Worm (Caenorhabditis elegans) whole organism, L1 larva: ENCODE measurements around the gene frl-1.

Source experiments
- C16A3.4 ChIP-seq: fragments of 150-350 bp; optimal IDR thresholded peaks from 2 replicates; lab custom pipeline; 2014; ENCODE audit warnings: missing biosample characterization, missing genetic modification characterization
- C34B4.2 ChIP-seq: sonication (generic microtip); optimal IDR thresholded peaks from 2 replicates; lab custom pipeline; 2017; ENCODE audit warnings: mild to moderate bottlenecking, missing genetic modification characterization, missing compliant biosample characterization
- F16B12.6 ChIP-seq: fragments of 150-350 bp; optimal IDR thresholded peaks from 2 replicates; lab custom pipeline; 2014; ENCODE audit warnings: missing biosample characterization, missing genetic modification characterization
- aha-1 ChIP-seq: fragments of 150-350 bp; optimal IDR thresholded peaks from 2 replicates; lab custom pipeline; 2014; ENCODE audit warnings: missing biosample characterization, missing genetic modification characterization
- alr-1 ChIP-seq: fragments of 200-800 bp; sonication (Bioruptor generic); optimal IDR thresholded peaks from 2 replicates; lab custom pipeline; 2018; ENCODE audit warnings: borderline replicate concordance, mild to moderate bottlenecking, missing genetic modification characterization, missing compliant biosample characterization
- aly-2 ChIP-seq: fragments of 150-350 bp; optimal IDR thresholded peaks from 2 replicates; lab custom pipeline; 2014; ENCODE audit warnings: missing biosample characterization, missing genetic modification characterization
- ama-1 ChIP-seq: fragments of 150-350 bp; optimal IDR thresholded peaks from 2 replicates; lab custom pipeline; 2014
- blmp-1 ChIP-seq: fragments of 150-350 bp; optimal IDR thresholded peaks from 2 replicates; lab custom pipeline; 2014; ENCODE audit warnings: missing biosample characterization, missing genetic modification characterization
- ceh-82 ChIP-seq, 3 experiments: fragments of 150-350 bp in 1 of 3; sonication (generic microtip) in 2 of 3; optimal IDR thresholded peaks; 2 replicates each; lab custom pipeline; 2014 to 2017; ENCODE audit warnings: missing biosample characterization in 3 of 3, missing genetic modification characterization in 3 of 3
- ceh-88 ChIP-seq: fragments of 200-800 bp; sonication (Bioruptor generic); IDR thresholded peaks from 2 replicates; pipeline ENCODE4 v1.3.6; 2022; ENCODE audit warnings: missing genetic modification characterization, missing compliant biosample characterization
- ceh-90 ChIP-seq: sonication (generic microtip); optimal IDR thresholded peaks from 2 replicates; lab custom pipeline; 2016; ENCODE audit warnings: missing genetic modification characterization, missing compliant biosample characterization
- ces-1 ChIP-seq: fragments of 150-350 bp; optimal IDR thresholded peaks from 2 replicates; lab custom pipeline; 2014; ENCODE audit warnings: missing biosample characterization, missing genetic modification reagents, missing genetic modification characterization
- efl-1 ChIP-seq, 4 experiments: fragments of 150-350 bp; optimal IDR thresholded peaks in 3 of 4; peaks in 1 of 4; 1 replicate in 1 of 4; 2 replicates in 3 of 4; lab custom pipeline; 2014; ENCODE audit warnings: missing biosample characterization in 2 of 4, missing genetic modification characterization in 2 of 4, missing genetic modification reagents in 2 of 4
- egl-13 ChIP-seq: sonication (generic microtip); optimal IDR thresholded peaks from 2 replicates; lab custom pipeline; 2016; ENCODE audit warnings: missing genotype, missing genetic modification reagents, missing genetic modification characterization, missing compliant biosample characterization
- egl-27 ChIP-seq, 2 experiments: fragments of 150-350 bp in 1 of 2; sonication (generic microtip); optimal IDR thresholded peaks; 3 replicates each; lab custom pipeline; 2017 to 2018; ENCODE audit warnings: missing biosample characterization in 2 of 2, missing genetic modification characterization in 2 of 2, missing genetic modification reagents in 2 of 2
- elt-3 ChIP-seq, 6 experiments: fragments of 150-350 bp in 1 of 6; sonication (generic microtip); optimal IDR thresholded peaks; 2 replicates each; lab custom pipeline; 2017 to 2018; ENCODE audit warnings: missing biosample characterization in 6 of 6, missing genetic modification characterization in 6 of 6, inconsistent platforms in 1 of 6
- fkh-8 ChIP-seq: sonication (generic microtip); optimal IDR thresholded peaks from 2 replicates; lab custom pipeline; 2016; ENCODE audit warnings: mild to moderate bottlenecking, missing genetic modification characterization, missing compliant biosample characterization
- hlh-17 ChIP-seq: fragments of 200-800 bp; sonication (Bioruptor generic); optimal IDR thresholded peaks from 2 replicates; lab custom pipeline; 2018; ENCODE audit warnings: missing genetic modification characterization, mild to moderate bottlenecking, missing compliant biosample characterization, moderate library complexity, borderline replicate concordance
- hlh-4 ChIP-seq: sonication (generic microtip); optimal IDR thresholded peaks from 2 replicates; lab custom pipeline; 2016; ENCODE audit warnings: mild to moderate bottlenecking, missing genetic modification characterization, missing compliant biosample characterization
- hpl-2 ChIP-seq: fragments of 150-350 bp; optimal IDR thresholded peaks from 2 replicates; lab custom pipeline; 2014; ENCODE audit warnings: missing biosample characterization, missing genetic modification reagents, missing genetic modification characterization
- irx-1 ChIP-seq: sonication (generic microtip); optimal IDR thresholded peaks from 2 replicates; lab custom pipeline; 2016; ENCODE audit warnings: missing genetic modification characterization, missing compliant biosample characterization
- jun-1 ChIP-seq: fragments of 150-350 bp; optimal IDR thresholded peaks from 2 replicates; lab custom pipeline; 2014; ENCODE audit warnings: missing biosample characterization, missing genetic modification reagents, missing genetic modification characterization
- lin-15B ChIP-seq: fragments of 150-350 bp; sonication (generic microtip); optimal IDR thresholded peaks from 3 replicates; lab custom pipeline; 2014; ENCODE audit warnings: missing biosample characterization, missing genetic modification characterization
- lin-35 ChIP-seq, 2 experiments: fragments of 150-350 bp; optimal IDR thresholded peaks; 2 replicates each; lab custom pipeline; 2014; ENCODE audit warnings: missing biosample characterization in 2 of 2, missing genetic modification characterization in 2 of 2, missing genetic modification reagents in 2 of 2
- lin-39 ChIP-seq: fragments of 150-350 bp; optimal IDR thresholded peaks from 2 replicates; lab custom pipeline; 2014; ENCODE audit warnings: missing biosample characterization, missing genetic modification reagents, missing genetic modification characterization
- lir-3 ChIP-seq: sonication (generic microtip); optimal IDR thresholded peaks from 2 replicates; lab custom pipeline; 2016; ENCODE audit warnings: mild to moderate bottlenecking, missing genetic modification characterization, moderate library complexity, missing compliant biosample characterization; ENCODE audit not compliant: poor library complexity
- lsy-2 ChIP-seq, 2 experiments: fragments of 150-350 bp; optimal IDR thresholded peaks; 2 replicates each; lab custom pipeline; 2014; ENCODE audit warnings: missing biosample characterization in 2 of 2, missing genetic modification characterization in 2 of 2
- mab-9 ChIP-seq: fragments of 200-800 bp; sonication (Bioruptor generic); IDR thresholded peaks from 2 replicates; pipeline ENCODE4 v1.3.6; 2022; ENCODE audit warnings: missing genetic modification reagents, missing genetic modification characterization, missing compliant biosample characterization
- mdl-1 ChIP-seq, 2 experiments: fragments of 150-350 bp; optimal IDR thresholded peaks; 2 replicates each; lab custom pipeline; 2014 to 2017; ENCODE audit warnings: missing biosample characterization in 2 of 2, missing genetic modification characterization in 2 of 2, inconsistent platforms in 1 of 2
- nhr-11 ChIP-seq: fragments of 150-350 bp; optimal IDR thresholded peaks from 2 replicates; lab custom pipeline; 2014; ENCODE audit warnings: missing biosample characterization, missing genetic modification characterization
- nhr-12 ChIP-seq: sonication (generic microtip); optimal IDR thresholded peaks from 2 replicates; lab custom pipeline; 2017; ENCODE audit warnings: missing biosample characterization, missing genetic modification characterization
- nhr-19 ChIP-seq: fragments of 200-800 bp; sonication (Bioruptor generic); conservative IDR thresholded peaks from 2 replicates; pipeline ENCODE4 v1.3.6; 2022; ENCODE audit warnings: missing genetic modification characterization, missing compliant biosample characterization
- nhr-237 ChIP-seq: fragments of 150-350 bp; optimal IDR thresholded peaks from 2 replicates; lab custom pipeline; 2014; ENCODE audit warnings: missing biosample characterization, missing genetic modification characterization
- nhr-28 ChIP-seq: fragments of 150-350 bp; optimal IDR thresholded peaks from 2 replicates; lab custom pipeline; 2014; ENCODE audit warnings: missing biosample characterization, missing genetic modification characterization
- nhr-47 ChIP-seq: sonication (generic microtip); optimal IDR thresholded peaks from 2 replicates; lab custom pipeline; 2016; ENCODE audit warnings: mild to moderate bottlenecking, missing genetic modification characterization, moderate library complexity, missing compliant biosample characterization
- nhr-71 ChIP-seq: sonication (generic microtip); optimal IDR thresholded peaks from 2 replicates; lab custom pipeline; 2016; ENCODE audit warnings: mild to moderate bottlenecking, missing genetic modification characterization, moderate library complexity, missing compliant biosample characterization
- nhr-76 ChIP-seq: sonication (generic microtip); optimal IDR thresholded peaks from 2 replicates; lab custom pipeline; 2017; ENCODE audit warnings: missing biosample characterization, missing genetic modification characterization
- nhr-77 ChIP-seq: fragments of 150-350 bp; optimal IDR thresholded peaks from 2 replicates; lab custom pipeline; 2014; ENCODE audit warnings: missing biosample characterization, missing genetic modification characterization
- nhr-84 ChIP-seq: sonication (generic microtip); optimal IDR thresholded peaks from 2 replicates; lab custom pipeline; 2017; ENCODE audit warnings: missing biosample characterization, missing genetic modification characterization
- nhr-90 ChIP-seq: sonication (generic microtip); optimal IDR thresholded peaks from 2 replicates; lab custom pipeline; 2016; ENCODE audit warnings: mild to moderate bottlenecking, missing genetic modification characterization, missing compliant biosample characterization; ENCODE audit not compliant: poor library complexity
- pag-3 ChIP-seq: sonication (generic microtip); optimal IDR thresholded peaks from 2 replicates; lab custom pipeline; 2017; ENCODE audit warnings: missing genetic modification characterization, mild to moderate bottlenecking, missing compliant biosample characterization, antibody characterized with exemption, borderline replicate concordance; ENCODE audit not compliant: insufficient read depth
- pqm-1 ChIP-seq: sonication (generic microtip); optimal IDR thresholded peaks from 3 replicates; lab custom pipeline; 2017; ENCODE audit warnings: missing biosample characterization, missing genetic modification characterization
- skn-1 ChIP-seq: fragments of 150-350 bp; optimal IDR thresholded peaks from 2 replicates; lab custom pipeline; 2014; ENCODE audit warnings: missing biosample characterization, missing genetic modification characterization
- snpc-4 ChIP-seq: fragments of 150-350 bp; optimal IDR thresholded peaks from 2 replicates; lab custom pipeline; 2014; ENCODE audit warnings: missing biosample characterization, missing genetic modification characterization
- snu-23 ChIP-seq: sonication (generic microtip); optimal IDR thresholded peaks from 2 replicates; lab custom pipeline; 2016; ENCODE audit warnings: missing genetic modification characterization, missing compliant biosample characterization
- sox-4 ChIP-seq: sonication (generic microtip); optimal IDR thresholded peaks from 2 replicates; lab custom pipeline; 2016; ENCODE audit warnings: missing genetic modification characterization, missing compliant biosample characterization
- sptf-1 ChIP-seq: fragments of 150-350 bp; optimal IDR thresholded peaks from 2 replicates; lab custom pipeline; 2014; ENCODE audit warnings: missing biosample characterization, missing genetic modification characterization
- swsn-7 ChIP-seq: sonication (generic microtip); optimal IDR thresholded peaks from 2 replicates; lab custom pipeline; 2016; ENCODE audit warnings: missing genetic modification characterization, missing compliant biosample characterization
- tbx-2 ChIP-seq: sonication (generic microtip); optimal IDR thresholded peaks from 2 replicates; lab custom pipeline; 2016; ENCODE audit warnings: missing genetic modification characterization, missing compliant biosample characterization
- unc-30 ChIP-seq: sonication (generic microtip); optimal IDR thresholded peaks from 2 replicates; lab custom pipeline; 2017; ENCODE audit warnings: missing biosample characterization, missing genetic modification characterization
- unc-98 ChIP-seq: fragments of 200-800 bp; sonication (Bioruptor generic); IDR thresholded peaks from 2 replicates; pipeline ENCODE4 v1.3.6; 2022; ENCODE audit warnings: missing genetic modification characterization, missing compliant biosample characterization
- vab-15 ChIP-seq: sonication (generic microtip); optimal IDR thresholded peaks from 2 replicates; lab custom pipeline; 2017; ENCODE audit warnings: missing genotype, mild to moderate bottlenecking, missing genetic modification characterization, missing compliant biosample characterization
- ztf-11 ChIP-seq, 2 experiments: sonication (generic microtip); optimal IDR thresholded peaks; 2 replicates each; lab custom pipeline; 2016 to 2017; ENCODE audit warnings: missing genetic modification characterization in 2 of 2, missing biosample characterization in 1 of 2, missing compliant biosample characterization in 1 of 2

frl-1 gene

DNA sequence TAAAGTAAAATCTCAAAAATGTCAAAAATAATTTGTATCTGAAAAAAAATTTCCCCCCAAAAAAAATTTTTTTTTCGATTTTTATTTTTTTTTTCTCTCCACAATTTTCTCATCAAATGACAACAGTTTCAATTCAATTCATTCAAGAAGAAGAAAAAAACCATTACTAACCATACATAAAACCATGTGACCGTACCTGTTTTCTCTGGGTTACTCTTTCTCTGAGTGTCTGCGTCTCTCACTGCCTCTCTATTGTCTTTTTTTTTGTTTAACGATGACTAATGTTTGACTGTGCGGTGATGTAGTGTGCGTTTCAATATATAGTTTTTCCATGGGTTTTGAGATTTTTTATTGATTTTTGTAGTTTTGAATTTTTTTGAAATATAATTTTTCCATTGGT, 33.2 kb upstream of the frl-1 start:
- TF ChIP-seq aha-1 (tag; lab: Kevin White, UChicago) = no peak
- TF ChIP-seq jun-1 = peak; percentile 65
- no peak for TF ChIP-seq ztf-11 (tag; optimal IDR thresholded peaks at IDR 0.05; lab: Kevin White, UChicago)
- TF ChIP-seq snpc-4 (tag; lab: Kevin White, UChicago) = peak; percentile 22
- no peak for TF ChIP-seq ceh-90 (tag; lab: Kevin White, UChicago)
- no peak for TF ChIP-seq F16B12.6
- no peak for TF ChIP-seq hlh-17
- TF ChIP-seq mab-9 (GFP tag; lab: Robert Waterston, UW) = no peak
- TF ChIP-seq tbx-2 = peak; percentile 68
- TF ChIP-seq ces-1 (GFP tag; lab: Kevin White, UChicago) = no peak
- peak; percentile 32 for TF ChIP-seq nhr-237 (tag; lab: Kevin White, UChicago)
- peak; percentile 77 for TF ChIP-seq C16A3.4 (tag; lab: Kevin White, UChicago)
- no peak for TF ChIP-seq egl-13
- peak; percentile 63 for TF ChIP-seq skn-1 (tag; lab: Kevin White, UChicago)
- no peak for TF ChIP-seq pqm-1
- no peak for TF ChIP-seq vab-15 (tag; lab: Kevin White, UChicago)
- TF ChIP-seq snu-23 (GFP tag; lab: Kevin White, UChicago) = peak; percentile 89
- TF ChIP-seq alr-1 = no peak
- peak; percentile 85 for TF ChIP-seq nhr-90
- TF ChIP-seq efl-1 (optimal IDR thresholded peaks at IDR 0.05; lab: Kevin White, UChicago) = peak; percentile 66 to 68
- peak; percentile 33 to 91 for TF ChIP-seq efl-1 (GFP tag; optimal IDR thresholded peaks at IDR 0.05 in 1 of 2; lab: Kevin White, UChicago)
- TF ChIP-seq mdl-1 (tag; optimal IDR thresholded peaks at IDR 0.05; lab: Kevin White, UChicago) = peak in 1 of 2 experiments; percentile 74
- peak; percentile 2 for TF ChIP-seq ama-1 (lab: Kevin White, UChicago)
- no peak for TF ChIP-seq pag-3
- peak; percentile 51 for TF ChIP-seq irx-1 (tag; lab: Kevin White, UChicago)
- TF ChIP-seq nhr-19 = peak; percentile 60
- peak in 1 of 2 experiments; percentile 86 for TF ChIP-seq lin-35 (GFP tag; optimal IDR thresholded peaks at IDR 0.05; lab: Kevin White, UChicago)
- TF ChIP-seq sptf-1 (tag; lab: Kevin White, UChicago) = no peak
- no peak for TF ChIP-seq nhr-28 (tag; lab: Kevin White, UChicago)
- TF ChIP-seq hpl-2 (GFP tag; lab: Kevin White, UChicago) = peak; percentile 24
- no peak for TF ChIP-seq nhr-12 (tag; lab: Kevin White, UChicago)
- peak in 2 of 6 experiments; percentile 40 to 81 for TF ChIP-seq elt-3 (tag; optimal IDR thresholded peaks at IDR 0.05; lab: Kevin White, UChicago)
- peak; percentile 46 for TF ChIP-seq blmp-1
- no peak for TF ChIP-seq sox-4 (tag; lab: Kevin White, UChicago)
- TF ChIP-seq nhr-76 (tag; lab: Kevin White, UChicago) = no peak
- TF ChIP-seq nhr-77 (tag; lab: Kevin White, UChicago) = peak; percentile 9
- no peak for TF ChIP-seq lir-3 (tag; lab: Kevin White, UChicago)
- TF ChIP-seq C34B4.2 (tag; lab: Kevin White, UChicago) = no peak
- TF ChIP-seq lsy-2 (tag; optimal IDR thresholded peaks at IDR 0.05; lab: Kevin White, UChicago) = peak; percentile 72 to 77
- no peak for TF ChIP-seq fkh-8
- TF ChIP-seq nhr-11 (tag; lab: Kevin White, UChicago) = no peak
- TF ChIP-seq nhr-84 (tag; lab: Kevin White, UChicago) = no peak
- TF ChIP-seq nhr-47 (tag; lab: Kevin White, UChicago) = peak; percentile 60
- TF ChIP-seq unc-30 (tag; lab: Kevin White, UChicago) = no peak
- no peak for TF ChIP-seq hlh-4 (tag; lab: Kevin White, UChicago)
- no peak for TF ChIP-seq aly-2 (tag; lab: Kevin White, UChicago)
- TF ChIP-seq lin-39 (tag; lab: Kevin White, UChicago) = no peak
- no peak for TF ChIP-seq unc-98 (GFP tag; lab: Robert Waterston, UW)
- TF ChIP-seq lin-15B (tag; lab: Kevin White, UChicago) = no peak
- TF ChIP-seq ceh-82 (tag; optimal IDR thresholded peaks at IDR 0.05; lab: Kevin White, UChicago) = peak in 1 of 3 experiments; percentile 24
- peak; percentile 82 for TF ChIP-seq nhr-71 (tag; lab: Kevin White, UChicago)
- TF ChIP-seq ceh-88 (GFP tag; lab: Robert Waterston, UW) = no peak
- TF ChIP-seq egl-27 (tag; optimal IDR thresholded peaks at IDR 0.05; lab: Kevin White, UChicago) = no peak
- peak; percentile 66 for TF ChIP-seq swsn-7 (tag; lab: Kevin White, UChicago)
